Worm (Caenorhabditis elegans) whole organism, late embryonic: ENCODE measurements around the gene sek-3.

ENCODE experiments used
- C08G9.2 ChIP-seq: sonication (generic microtip); optimal IDR thresholded peaks from 2 replicates; lab custom pipeline; 2016; ENCODE audit warnings: mild to moderate bottlenecking, missing genetic modification characterization, moderate library complexity, missing compliant biosample characterization
- K02D7.2 ChIP-seq: sonication (generic microtip); optimal IDR thresholded peaks from 2 replicates; lab custom pipeline; 2017; ENCODE audit warnings: mild to moderate bottlenecking, missing genetic modification characterization, missing compliant biosample characterization
- K09A11.1 ChIP-seq: sonication (generic microtip); optimal IDR thresholded peaks from 2 replicates; lab custom pipeline; 2017; ENCODE audit warnings: antibody characterized with exemption, mild to moderate bottlenecking, missing genetic modification characterization, missing compliant biosample characterization; ENCODE audit not compliant: insufficient read depth
- T23F11.4 ChIP-seq: fragments of 200-800 bp; sonication (Bioruptor generic); optimal IDR thresholded peaks from 2 replicates; lab custom pipeline; 2018; ENCODE audit warnings: mild to moderate bottlenecking, missing genetic modification characterization, missing compliant biosample characterization
- Y22D7AL.16 ChIP-seq: sonication (generic microtip); optimal IDR thresholded peaks from 2 replicates; lab custom pipeline; 2016; ENCODE audit warnings: missing genetic modification characterization, missing compliant biosample characterization
- ama-1 ChIP-seq: fragments of 150-350 bp; optimal IDR thresholded peaks from 2 replicates; lab custom pipeline; 2014
- ceh-14 ChIP-seq: sonication (generic microtip); optimal IDR thresholded peaks from 2 replicates; lab custom pipeline; 2016; ENCODE audit warnings: missing genotype, missing genetic modification characterization, missing compliant biosample characterization
- ceh-18 ChIP-seq: sonication (generic microtip); optimal IDR thresholded peaks from 2 replicates; lab custom pipeline; 2016; ENCODE audit warnings: missing genetic modification characterization, missing compliant biosample characterization
- ceh-19 ChIP-seq: fragments of 200-800 bp; sonication (Bioruptor generic); optimal IDR thresholded peaks from 2 replicates; lab custom pipeline; 2018; ENCODE audit warnings: mild to moderate bottlenecking, missing genetic modification characterization, missing compliant biosample characterization
- ceh-2 ChIP-seq: sonication (generic microtip); optimal IDR thresholded peaks from 2 replicates; lab custom pipeline; 2016; ENCODE audit warnings: missing genotype, missing genetic modification characterization, missing compliant biosample characterization
- ceh-30 ChIP-seq: fragments of 150-350 bp; optimal IDR thresholded peaks from 2 replicates; lab custom pipeline; 2014; ENCODE audit warnings: missing biosample characterization, missing genetic modification characterization
- ceh-31 ChIP-seq: sonication (generic microtip); optimal IDR thresholded peaks from 2 replicates; lab custom pipeline; 2016; ENCODE audit warnings: missing genetic modification characterization, missing compliant biosample characterization
- ceh-45 ChIP-seq: fragments of 200-800 bp; sonication (Bioruptor generic); IDR thresholded peaks from 2 replicates; pipeline ENCODE4 v1.3.6; 2022; ENCODE audit warnings: missing genetic modification reagents, missing genetic modification characterization, missing compliant biosample characterization
- dmd-4 ChIP-seq: sonication (generic microtip); optimal IDR thresholded peaks from 2 replicates; lab custom pipeline; 2016; ENCODE audit warnings: borderline replicate concordance, missing genetic modification characterization, missing compliant biosample characterization
- dve-1 ChIP-seq: sonication (generic microtip); optimal IDR thresholded peaks from 2 replicates; lab custom pipeline; 2017; ENCODE audit warnings: antibody characterized with exemption, mild to moderate bottlenecking, missing genetic modification characterization, missing compliant biosample characterization
- eyg-1 ChIP-seq: sonication (generic microtip); optimal IDR thresholded peaks from 2 replicates; lab custom pipeline; 2016; ENCODE audit warnings: missing genotype, missing genetic modification characterization, missing compliant biosample characterization
- fax-1 ChIP-seq: sonication (generic microtip); optimal IDR thresholded peaks from 2 replicates; lab custom pipeline; 2016; ENCODE audit warnings: missing genotype, missing genetic modification characterization, missing compliant biosample characterization
- fkh-6 ChIP-seq: sonication (generic microtip); optimal IDR thresholded peaks from 2 replicates; lab custom pipeline; 2016; ENCODE audit warnings: missing genetic modification characterization, missing compliant biosample characterization
- hlh-13 ChIP-seq: fragments of 200-800 bp; sonication (Bioruptor generic); optimal IDR thresholded peaks from 2 replicates; lab custom pipeline; 2018; ENCODE audit warnings: mild to moderate bottlenecking, missing genetic modification characterization, missing compliant biosample characterization
- hlh-15 ChIP-seq: sonication (generic microtip); optimal IDR thresholded peaks from 2 replicates; lab custom pipeline; 2016; ENCODE audit warnings: missing genetic modification characterization, missing compliant biosample characterization
- hlh-30 ChIP-seq: sonication (generic microtip); optimal IDR thresholded peaks from 2 replicates; lab custom pipeline; 2017; ENCODE audit warnings: antibody characterized with exemption, missing genetic modification characterization, missing compliant biosample characterization; ENCODE audit not compliant: insufficient read depth
- hlh-8 ChIP-seq: sonication (generic microtip); optimal IDR thresholded peaks from 2 replicates; lab custom pipeline; 2016; ENCODE audit warnings: missing genotype, missing genetic modification characterization, missing compliant biosample characterization
- lim-6 ChIP-seq: sonication (generic microtip); optimal IDR thresholded peaks from 2 replicates; lab custom pipeline; 2016; ENCODE audit warnings: missing genetic modification characterization, missing compliant biosample characterization
- madf-2 ChIP-seq: sonication (generic microtip); optimal IDR thresholded peaks from 2 replicates; lab custom pipeline; 2017; ENCODE audit warnings: missing genetic modification characterization, missing compliant biosample characterization
- mec-3 ChIP-seq: sonication (generic microtip); optimal IDR thresholded peaks from 2 replicates; lab custom pipeline; 2016; ENCODE audit warnings: borderline replicate concordance, missing genetic modification characterization, missing compliant biosample characterization
- nhr-11 ChIP-seq: fragments of 150-350 bp; optimal IDR thresholded peaks from 2 replicates; lab custom pipeline; 2014; ENCODE audit warnings: missing biosample characterization, missing genetic modification characterization
- npax-4 ChIP-seq: sonication (generic microtip); optimal IDR thresholded peaks from 2 replicates; lab custom pipeline; 2016; ENCODE audit warnings: missing genetic modification characterization, missing compliant biosample characterization
- pag-3 ChIP-seq: sonication (generic microtip); optimal IDR thresholded peaks from 2 replicates; lab custom pipeline; 2016; ENCODE audit warnings: missing compliant biosample characterization, missing genetic modification characterization, borderline replicate concordance
- pha-4 ChIP-seq: fragments of 150-350 bp; optimal IDR thresholded peaks from 2 replicates; lab custom pipeline; 2018; ENCODE audit warnings: missing biosample characterization, missing genetic modification reagents, missing genetic modification characterization
- pqm-1 ChIP-seq: sonication (generic microtip); optimal IDR thresholded peaks from 2 replicates; lab custom pipeline; 2016; ENCODE audit warnings: missing genetic modification characterization, missing compliant biosample characterization
- ref-2 ChIP-seq: sonication (generic microtip); optimal IDR thresholded peaks from 2 replicates; lab custom pipeline; 2016; ENCODE audit warnings: missing genetic modification characterization, missing compliant biosample characterization
- rnt-1 ChIP-seq: sonication (generic microtip); optimal IDR thresholded peaks from 2 replicates; lab custom pipeline; 2016; ENCODE audit warnings: missing genetic modification characterization, missing compliant biosample characterization
- sdc-2 ChIP-seq: sonication (generic microtip); optimal IDR thresholded peaks from 2 replicates; lab custom pipeline; 2016; ENCODE audit warnings: missing genotype, missing genetic modification characterization, missing compliant biosample characterization
- sox-2 ChIP-seq: fragments of 200-800 bp; sonication (Bioruptor generic); IDR thresholded peaks from 2 replicates; pipeline ENCODE4 v1.3.6; 2022; ENCODE audit warnings: missing genetic modification reagents, missing genetic modification characterization, missing compliant biosample characterization
- syd-9 ChIP-seq: sonication (generic microtip); optimal IDR thresholded peaks from 2 replicates; lab custom pipeline; 2016; ENCODE audit warnings: mild to moderate bottlenecking, missing genetic modification characterization, moderate library complexity, missing compliant biosample characterization
- tbx-2 ChIP-seq: sonication (generic microtip); optimal IDR thresholded peaks from 2 replicates; lab custom pipeline; 2016; ENCODE audit warnings: missing genetic modification characterization, missing compliant biosample characterization
- tbx-7 ChIP-seq: sonication (generic microtip); optimal IDR thresholded peaks from 2 replicates; lab custom pipeline; 2016; ENCODE audit warnings: missing genotype, missing genetic modification characterization, missing compliant biosample characterization
- unc-55 ChIP-seq: sonication (generic microtip); optimal IDR thresholded peaks from 2 replicates; lab custom pipeline; 2017; ENCODE audit warnings: missing biosample characterization, missing genetic modification reagents, missing genetic modification characterization
- unc-86 ChIP-seq: sonication (generic microtip); optimal IDR thresholded peaks from 2 replicates; lab custom pipeline; 2016; ENCODE audit warnings: missing genetic modification characterization, missing compliant biosample characterization
- zip-5 ChIP-seq: sonication (generic microtip); optimal IDR thresholded peaks from 2 replicates; lab custom pipeline; 2016; ENCODE audit warnings: missing genetic modification characterization, missing compliant biosample characterization

The sek-3 gene

ce11 chrX:5017591-5017990, at the start of gene sek-3:
Gene sek-3 (plus strand): TSS chrX:5017891.
- TF ChIP-seq ceh-18 (no peak), T23F11.4 (GFP tag; lab: Kevin White, UChicago) (no peak), sox-2 (GFP tag; lab: Robert Waterston, UW) (no peak), ceh-14 (tag; lab: Kevin White, UChicago) (no peak), ama-1 (lab: Kevin White, UChicago) (no peak), K09A11.1 (tag; lab: Kevin White, UChicago) (no peak), K02D7.2 (tag; lab: Kevin White, UChicago) (no peak), ceh-45 (no peak), dmd-4 (no peak)
- TF ChIP-seq, all 69 proteins: peak for 0

ce11 chrX:4969228-4969627, 48.5 kb upstream of the sek-3 start, which contains the start of gene M03F4.6:
Gene M03F4.6 (minus strand): TSS chrX:4969328.
- TF ChIP-seq rnt-1 (tag; lab: Kevin White, UChicago) (no peak), ama-1 (lab: Kevin White, UChicago) (peak; percentile 68)

ce11 chrX:4970863-4971345, 46.8 kb upstream of the sek-3 start, which contains the start of gene calu-1:
Gene calu-1 (minus strand): TSS chrX:4970913.
- TF ChIP-seq tbx-7 (tag; lab: Kevin White, UChicago) = no peak
- TF ChIP-seq unc-86 = no peak
- no peak for TF ChIP-seq ceh-2
- TF ChIP-seq K09A11.1 (tag; lab: Kevin White, UChicago) = no peak

- TF ChIP-seq npax-4 (tag; lab: Kevin White, UChicago) = no peak
- peak; percentile 33 for TF ChIP-seq rnt-1 (tag; lab: Kevin White, UChicago)
- TF ChIP-seq zip-5 (tag; lab: Kevin White, UChicago) = no peak
- TF ChIP-seq ceh-18 = peak; percentile 28
- no peak for TF ChIP-seq dve-1 (tag; lab: Kevin White, UChicago)
- TF ChIP-seq hlh-30 (tag; lab: Kevin White, UChicago) = peak; percentile 85
- TF ChIP-seq hlh-8 (tag; lab: Kevin White, UChicago) = no peak
- no peak for TF ChIP-seq T23F11.4 (GFP tag; lab: Kevin White, UChicago)
- peak; percentile 3 for TF ChIP-seq dmd-4
- TF ChIP-seq ceh-31 (tag; lab: Kevin White, UChicago) = peak; percentile 43
- no peak for TF ChIP-seq ceh-45
- TF ChIP-seq sdc-2 (tag; lab: Kevin White, UChicago) = peak; percentile 15
- TF ChIP-seq ceh-30 (tag; lab: Kevin White, UChicago) = no peak
- no peak for TF ChIP-seq Y22D7AL.16 (tag; lab: Kevin White, UChicago)
- peak; percentile 69 for TF ChIP-seq tbx-2 (tag; lab: Kevin White, UChicago)
- TF ChIP-seq mec-3 (tag; lab: Kevin White, UChicago) = no peak
- no peak for TF ChIP-seq C08G9.2
- no peak for TF ChIP-seq pag-3 (tag; lab: Kevin White, UChicago)
- TF ChIP-seq fax-1 (tag; lab: Kevin White, UChicago) = no peak
- no peak for TF ChIP-seq hlh-13 (GFP tag; lab: Kevin White, UChicago)
- no peak for TF ChIP-seq madf-2
- no peak for TF ChIP-seq nhr-11
- no peak for TF ChIP-seq unc-86
- TF ChIP-seq unc-55 (GFP tag; lab: Kevin White, UChicago) = peak; percentile 14
- no peak for TF ChIP-seq pqm-1 (tag; lab: Kevin White, UChicago)
- TF ChIP-seq pha-4 (tag; lab: Kevin White, UChicago) = no peak
- TF ChIP-seq hlh-15 (tag; lab: Kevin White, UChicago) = no peak
- no peak for TF ChIP-seq eyg-1 (tag; lab: Kevin White, UChicago)
- TF ChIP-seq ceh-19 (GFP tag; lab: Kevin White, UChicago) = peak; percentile 12
- TF ChIP-seq sox-2 (GFP tag; lab: Robert Waterston, UW) = no peak
- TF ChIP-seq lim-6 = no peak
- no peak for TF ChIP-seq syd-9
- no peak for TF ChIP-seq fkh-6
- peak; percentile 37 for TF ChIP-seq ceh-2
- no peak for TF ChIP-seq ama-1 (lab: Kevin White, UChicago)
- peak; percentile 47 for TF ChIP-seq ref-2 (tag; lab: Kevin White, UChicago)
Measured at ce11 chrX:4971427-4971826, 46.3 kb upstream of the sek-3 start.
